Worm (Caenorhabditis elegans) whole organism, young adult: ENCODE measurements around the gene lpr-6.

Source experiments
- cebp-1 ChIP-seq, 2 experiments: fragments of 200-800 bp in 1 of 2; sonication (Bioruptor generic) in 1 of 2; sonication (generic microtip) in 1 of 2; IDR thresholded peaks in 1 of 2; optimal IDR thresholded peaks in 1 of 2; 2 replicates each; pipeline versions ENCODE4 v1.3.6 to Lab custom; 2017 to 2022; ENCODE audit warnings: missing compliant biosample characterization in 2 of 2, missing genetic modification characterization in 2 of 2, mild to moderate bottlenecking in 1 of 2, missing genetic modification reagents in 1 of 2, moderate library complexity in 1 of 2
- lin-26 ChIP-seq: fragments of 200-800 bp; sonication (Bioruptor generic); IDR thresholded peaks from 2 replicates; pipeline ENCODE4 v1.3.6; 2022; ENCODE audit warnings: missing genetic modification reagents, missing genetic modification characterization, missing compliant biosample characterization

DNA sequence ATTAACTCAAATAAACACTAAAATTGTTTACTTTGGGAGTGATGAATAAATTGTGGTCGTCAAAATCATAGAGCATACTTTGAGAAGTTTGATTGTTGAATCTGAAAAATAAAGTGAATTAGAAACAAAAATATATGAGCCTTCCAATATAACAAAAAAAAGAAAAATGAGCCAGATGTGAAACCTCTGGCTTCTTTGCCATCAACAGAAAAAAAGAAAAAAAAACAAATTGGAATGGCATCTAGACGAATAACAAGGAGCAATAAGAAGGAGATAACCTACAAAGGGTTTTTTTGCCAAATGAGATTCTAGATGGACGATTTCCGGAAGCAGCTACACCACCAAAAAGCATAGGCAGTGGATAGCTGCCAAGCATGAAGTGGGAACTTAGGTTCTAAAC, 49.2 kb upstream of the lpr-6 start, which contains the start of gene F58A3.4:
- TF ChIP-seq lin-26 (GFP tag; lab: Robert Waterston, UW) (no peak), cebp-1 (GFP tag; IDR thresholded peaks at IDR 0.05; lab: Robert Waterston, UW) (no peak), cebp-1 (tag; optimal IDR thresholded peaks at IDR 0.05; lab: Kevin White, UChicago) (no peak)
